Worm (Caenorhabditis elegans): ENCODE data around the gene lite-1.

Gene lite-1

ce11 chrX:6276701-6277100 lies 46.1 kb upstream of the lite-1 start:
- TF ChIP-seq ceh-40 (GFP tag; IDR thresholded peaks at IDR 0.05), result no peak
- TF ChIP-seq let-526 (GFP tag; IDR thresholded peaks at IDR 0.05), result no peak
- no peak for TF ChIP-seq zfh-2 (GFP tag; conservative IDR thresholded peaks at IDR 0.05)
- no peak for TF ChIP-seq bed-1 (GFP tag; IDR thresholded peaks at IDR 0.05)
- no peak for TF ChIP-seq B0035.1 (tag; optimal IDR thresholded peaks at IDR 0.05)
- TF ChIP-seq ztf-6 (GFP tag; IDR thresholded peaks at IDR 0.05), result no peak
- TF ChIP-seq F22D6.2 (tag; optimal IDR thresholded peaks at IDR 0.05), result no peak
- no peak for TF ChIP-seq bed-2 (GFP tag; IDR thresholded peaks at IDR 0.05)
- TF ChIP-seq egrh-3 (GFP tag; IDR thresholded peaks at IDR 0.05), result no peak

ce11 chrX:6275343-6275742 lies 44.8 kb upstream of the lite-1 start:
- no peak for TF ChIP-seq mes-4 (tag; optimal IDR thresholded peaks at IDR 0.05)
- no peak for TF ChIP-seq Y53G8AR.9 (GFP tag; conservative IDR thresholded peaks at IDR 0.05)
- TF ChIP-seq lin-54 (GFP tag; optimal IDR thresholded peaks at IDR 0.05), result no peak
- no peak for TF ChIP-seq F10E7.11 (tag; optimal IDR thresholded peaks at IDR 0.05)
- TF ChIP-seq nhr-80 (tag; optimal IDR thresholded peaks at IDR 0.05), result no peak
- no peak for TF ChIP-seq Y56A3A.18 (GFP tag; IDR thresholded peaks at IDR 0.05)
- no peak for TF ChIP-seq lsl-1 (GFP tag; optimal IDR thresholded peaks at IDR 0.05)
- TF ChIP-seq unc-130 (GFP tag; optimal IDR thresholded peaks at IDR 0.05), result no peak
- no peak for TF ChIP-seq tbp1 (GFP tag; optimal IDR thresholded peaks at IDR 0.05)
- TF ChIP-seq Y53F4B.3 (GFP tag; IDR thresholded peaks at IDR 0.05), result no peak
- no peak for TF ChIP-seq sdz-38 (tag; optimal IDR thresholded peaks at IDR 0.05)

- TF ChIP-seq zfh-2 (GFP tag; conservative IDR thresholded peaks at IDR 0.05) (no peak), cebp-1 (GFP tag; IDR thresholded peaks at IDR 0.05) (0 out of 2 replicates have a peak, but pooled peaks have one; percentile 8), cebp-1 (tag; optimal IDR thresholded peaks at IDR 0.05) (no peak), unc-62 (GFP tag; optimal IDR thresholded peaks at IDR 0.05) (peak; percentile 43), nhr-80 (tag; optimal IDR thresholded peaks at IDR 0.05) (peak; percentile 41)
These were observed 43.7 kb upstream of the lite-1 start for ce11 chrX:6274270-6274669.

- TF ChIP-seq ceh-40 (GFP tag; IDR thresholded peaks at IDR 0.05) (no peak), nfyb-1 (GFP tag; IDR thresholded peaks at IDR 0.05) (0 out of 2 replicates have a peak, but pooled peaks have one; percentile 12), repo-1 (tag; optimal IDR thresholded peaks at IDR 0.05) (peak; percentile 21)
These were observed 43.2 kb upstream of the lite-1 start for ce11 chrX:6273772-6274171.

- TF ChIP-seq tlf-1 (GFP tag; optimal IDR thresholded peaks at IDR 0.05) (peak; percentile 33), ZK185.1 (tag; optimal IDR thresholded peaks at IDR 0.05; ENCODE audit: poor library complexity, severe bottlenecking) (peak; percentile 21), cebp-1 (GFP tag; IDR thresholded peaks at IDR 0.05) (no peak), cebp-1 (tag; optimal IDR thresholded peaks at IDR 0.05) (peak; percentile 75), let-526 (GFP tag; IDR thresholded peaks at IDR 0.05) (peak; percentile 37; the same call in 1 of the 2 replicates), nhr-80 (tag; optimal IDR thresholded peaks at IDR 0.05) (peak; percentile 94), let-607 (tag; optimal IDR thresholded peaks at IDR 0.05) (peak; percentile 9 to 53), snpc-4 (GFP tag; optimal IDR thresholded peaks at IDR 0.05) (no peak), snpc-4 (tag; optimal IDR thresholded peaks at IDR 0.05) (peak in 1 of 4 experiments; percentile 8), F49E8.2 (tag; optimal IDR thresholded peaks at IDR 0.05; ENCODE audit: insufficient read depth) (no peak), atf-7 (tag; optimal IDR thresholded peaks at IDR 0.05) (peak; percentile 68), unc-62 (GFP tag; optimal IDR thresholded peaks at IDR 0.05) (peak; percentile 57), T07F8.4 (tag; optimal IDR thresholded peaks at IDR 0.05) (no peak), gei-17 (GFP tag; optimal IDR thresholded peaks at IDR 0.05) (peak; percentile 2), ets-4 (GFP tag; optimal IDR thresholded peaks at IDR 0.05) (peak; percentile 70), B0261.1 (tag; optimal IDR thresholded peaks at IDR 0.05) (no peak)
These were observed 41.1 kb upstream of the lite-1 start, which contains the start of gene lro-1 for ce11 chrX:6271718-6272117. Gene lro-1 (plus strand): TSS chrX:6272089.

Measured in whole organism, young adult.